Worm (Caenorhabditis elegans) whole organism, early embryonic: Measurements from ENCODE around the gene snt-2.

Source experiments
- ama-1 ChIP-seq: fragments of 150-350 bp; optimal IDR thresholded peaks from 2 replicates; lab custom pipeline; 2014
- ceh-36 ChIP-seq: sonication (generic microtip); optimal IDR thresholded peaks from 2 replicates; lab custom pipeline; 2016; ENCODE audit warnings: missing genetic modification characterization, inconsistent platforms, missing compliant biosample characterization
- ets-7 ChIP-seq: sonication (generic microtip); optimal IDR thresholded peaks from 2 replicates; lab custom pipeline; 2016; ENCODE audit warnings: missing genotype, missing genetic modification characterization, missing compliant biosample characterization
- hmg-4 ChIP-seq: fragments of 200-800 bp; sonication (Bioruptor generic); optimal IDR thresholded peaks from 2 replicates; lab custom pipeline; 2018; ENCODE audit warnings: mild to moderate bottlenecking, missing genetic modification characterization, missing compliant biosample characterization
- tbx-11 ChIP-seq: fragments of 200-800 bp; sonication (Bioruptor generic); IDR thresholded peaks from 2 replicates; pipeline ENCODE4 v1.3.6; 2022; ENCODE audit warnings: missing genetic modification characterization, missing compliant biosample characterization
- tbx-37 ChIP-seq: fragments of 200-800 bp; sonication (Bioruptor generic); conservative IDR thresholded peaks from 2 replicates; pipeline ENCODE4 v1.3.6; 2022; ENCODE audit warnings: missing genetic modification reagents, missing genetic modification characterization, missing compliant biosample characterization
- tra-4 ChIP-seq: sonication (generic microtip); optimal IDR thresholded peaks from 2 replicates; lab custom pipeline; 2017; ENCODE audit warnings: missing genetic modification characterization, missing compliant biosample characterization

ce11 chrIII:839491-839890 lies 46.0 kb upstream of the snt-2 start, which contains the start of gene dos-3:
- TF ChIP-seq ets-7 (tag; lab: Kevin White, UChicago), result no peak
- no peak for TF ChIP-seq hmg-4 (GFP tag; lab: Kevin White, UChicago)
- TF ChIP-seq ceh-36 (tag; lab: Kevin White, UChicago), result no peak
- no peak for TF ChIP-seq ama-1
- TF ChIP-seq tbx-11, result no peak
- TF ChIP-seq tbx-37 (GFP tag; lab: Robert Waterston, UW), result no peak
- TF ChIP-seq tra-4 (tag; lab: Kevin White, UChicago), result no peak
